Fruit fly (Drosophila melanogaster) whole organism, wandering third instar larva: ENCODE data around the gene RhoGAP71E.

Experiments used
- CG9705 ChIP-seq: fragments of 200-800 bp; sonication (Bioruptor generic); optimal IDR thresholded peaks from 2 replicates; lab custom pipeline; 2018; ENCODE audit warnings: missing biosample characterization, mild to moderate bottlenecking, missing genetic modification characterization
- Hnf4 ChIP-seq: fragments of 200-800 bp; sonication (Bioruptor generic); optimal IDR thresholded peaks from 2 replicates; lab custom pipeline; 2016; ENCODE audit warnings: missing biosample characterization, mild to moderate bottlenecking, missing genetic modification characterization
- Jra ChIP-seq: sonication (Bioruptor generic); optimal IDR thresholded peaks from 2 replicates; lab custom pipeline; 2016; ENCODE audit warnings: missing biosample characterization, missing genetic modification characterization
- Myc ChIP-seq: fragments of >200 bp; optimal IDR thresholded peaks from 2 replicates; lab custom pipeline; 2017
- OdsH ChIP-seq: fragments of 200-800 bp; sonication (Bioruptor generic); optimal IDR thresholded peaks from 2 replicates; lab custom pipeline; 2016; ENCODE audit warnings: missing biosample characterization, mild to moderate bottlenecking, missing genetic modification characterization
- Vsx2 ChIP-seq: fragments of 200-300, 225-300 bp; sonication (Bioruptor generic); optimal IDR thresholded peaks from 2 replicates; lab custom pipeline; 2018; ENCODE audit warnings: missing biosample characterization, missing genetic modification characterization; ENCODE audit not compliant: partially characterized antibody
- dl ChIP-seq, 2 experiments: fragments of 175-275, 200-275 bp in 1 of 2; fragments of 200-275 bp in 1 of 2; sonication (Bioruptor generic); optimal IDR thresholded peaks; lab custom pipeline; 2018; ENCODE audit warnings: mild to moderate bottlenecking in 2 of 2, missing biosample characterization in 2 of 2, missing genetic modification characterization in 2 of 2, moderate library complexity in 2 of 2; ENCODE audit not compliant: partially characterized antibody in 2 of 2, insufficient read depth in 1 of 2
- dsf ChIP-seq: sonication (Bioruptor generic); optimal IDR thresholded peaks from 2 replicates; lab custom pipeline; 2016; ENCODE audit warnings: missing biosample characterization, missing genetic modification characterization, borderline replicate concordance
- h ChIP-seq: fragments of 200-800 bp; sonication (Bioruptor generic); optimal IDR thresholded peaks from 3 replicates; lab custom pipeline; 2016; ENCODE audit warnings: missing biosample characterization, mild to moderate bottlenecking, missing genetic modification characterization
- pan ChIP-seq: fragments of >200 bp; optimal IDR thresholded peaks from 2 replicates; lab custom pipeline; 2017
- psq ChIP-seq: fragments of 200-800 bp; sonication (Bioruptor generic); optimal IDR thresholded peaks from 3 replicates; lab custom pipeline; 2017; ENCODE audit warnings: missing biosample characterization, mild to moderate bottlenecking, missing genetic modification characterization, moderate library complexity
- sage ChIP-seq: fragments of 200-800 bp; sonication (Bioruptor generic); optimal IDR thresholded peaks from 2 replicates; lab custom pipeline; 2016; ENCODE audit warnings: missing biosample characterization, mild to moderate bottlenecking, missing genetic modification characterization
- sv ChIP-seq: fragments of 200-800 bp; sonication (Bioruptor generic); optimal IDR thresholded peaks from 3 replicates; lab custom pipeline; 2016; ENCODE audit warnings: missing biosample characterization, missing genetic modification characterization
- usp ChIP-seq: fragments of >200 bp; optimal IDR thresholded peaks from 2 replicates; lab custom pipeline; 2017; ENCODE audit warnings: missing biosample characterization, missing genetic modification characterization

- TF ChIP-seq sage (no peak), Vsx2 (GFP tag; lab: Kevin White, UChicago) (no peak), psq (GFP tag; lab: Kevin White, UChicago) (no peak), h (no peak), dl (GFP tag; optimal IDR thresholded peaks at IDR 0.05; lab: Kevin White, UChicago; ENCODE audit: insufficient read depth in 1 of 2, partially characterized antibody in 2 of 2) (no peak), pan (lab: Kevin White, UChicago) (no peak), Jra (no peak), sv (GFP tag; lab: Kevin White, UChicago) (no peak), Myc (no peak), CG9705 (GFP tag; lab: Kevin White, UChicago) (no peak), usp (no peak), dsf (GFP tag; lab: Kevin White, UChicago) (no peak), Hnf4 (no peak), OdsH (GFP tag; lab: Kevin White, UChicago) (no peak)
These were observed 10.5 kb downstream of the RhoGAP71E start for dm6 chr3L:15599190-15599589.
